Worm (Caenorhabditis elegans) whole organism, L1 larva: Measurements from ENCODE around the gene T01B11.1.

Experiments used
- fkh-4 ChIP-seq: sonication (generic microtip); optimal IDR thresholded peaks from 2 replicates; lab custom pipeline; 2016; ENCODE audit warnings: missing compliant biosample characterization, missing genetic modification characterization, borderline replicate concordance
- hpl-2 ChIP-seq: fragments of 150-350 bp; optimal IDR thresholded peaks from 2 replicates; lab custom pipeline; 2014; ENCODE audit warnings: missing biosample characterization, missing genetic modification reagents, missing genetic modification characterization
- lin-35 ChIP-seq, 2 experiments: fragments of 150-350 bp; optimal IDR thresholded peaks; 2 replicates each; lab custom pipeline; 2014; ENCODE audit warnings: missing biosample characterization in 2 of 2, missing genetic modification characterization in 2 of 2, missing genetic modification reagents in 2 of 2
- lsy-2 ChIP-seq, 2 experiments: fragments of 150-350 bp; optimal IDR thresholded peaks; 2 replicates each; lab custom pipeline; 2014; ENCODE audit warnings: missing biosample characterization in 2 of 2, missing genetic modification characterization in 2 of 2
- mef-2 ChIP-seq: fragments of 150-350 bp; optimal IDR thresholded peaks from 2 replicates; lab custom pipeline; 2014; ENCODE audit warnings: missing biosample characterization, missing genetic modification characterization
- pqm-1 ChIP-seq: sonication (generic microtip); optimal IDR thresholded peaks from 3 replicates; lab custom pipeline; 2017; ENCODE audit warnings: missing biosample characterization, missing genetic modification characterization
- skn-1 ChIP-seq: fragments of 150-350 bp; optimal IDR thresholded peaks from 2 replicates; lab custom pipeline; 2014; ENCODE audit warnings: missing biosample characterization, missing genetic modification characterization
- tlp-1 ChIP-seq: fragments of 150-350 bp; optimal IDR thresholded peaks from 2 replicates; lab custom pipeline; 2014; ENCODE audit warnings: missing biosample characterization, missing genetic modification characterization
- unc-130 ChIP-seq: fragments of 150-350 bp; optimal IDR thresholded peaks from 2 replicates; lab custom pipeline; 2017; ENCODE audit warnings: missing biosample characterization, missing genetic modification characterization, inconsistent platforms
- unc-86 ChIP-seq: sonication (generic microtip); optimal IDR thresholded peaks from 2 replicates; lab custom pipeline; 2016; ENCODE audit warnings: missing genetic modification characterization, missing compliant biosample characterization

Gene T01B11.1

DNA sequence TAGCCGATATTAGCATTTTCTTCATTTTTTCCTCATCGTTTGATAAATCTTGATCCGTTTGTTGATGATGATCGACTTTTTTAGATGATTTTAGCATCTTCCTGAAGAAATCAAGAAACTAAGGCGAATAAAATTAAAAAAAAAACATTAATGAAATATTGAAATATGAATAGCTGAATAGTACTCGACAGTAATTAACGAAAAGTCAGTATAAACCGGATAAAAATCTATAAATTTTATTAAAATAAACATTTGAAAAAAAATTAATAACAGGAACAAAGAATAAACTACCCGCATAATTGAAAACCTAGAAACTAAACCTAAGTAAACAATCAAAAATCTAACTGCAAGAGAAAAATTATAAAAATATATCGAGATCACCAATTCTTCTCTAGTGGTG is 49.3 kb downstream of the T01B11.1 start, which contains the start of gene C28C12.12:
Gene C28C12.12, minus strand, starts transcription at position 101 of the 400 bp plus-strand sequence.
- TF ChIP-seq pqm-1 (tag; lab: Kevin White, UChicago) (no peak), hpl-2 (GFP tag; lab: Kevin White, UChicago) (no peak), skn-1 (tag; lab: Kevin White, UChicago) (no peak), mef-2 (tag; lab: Kevin White, UChicago) (no peak), lin-35 (GFP tag; optimal IDR thresholded peaks at IDR 0.05; lab: Kevin White, UChicago) (no peak), unc-130 (no peak), fkh-4 (tag; lab: Kevin White, UChicago) (no peak), tlp-1 (tag; lab: Kevin White, UChicago) (no peak), lsy-2 (tag; optimal IDR thresholded peaks at IDR 0.05; lab: Kevin White, UChicago) (no peak), unc-86 (tag; lab: Kevin White, UChicago) (no peak)
